Fruit fly (Drosophila melanogaster): ENCODE results near the gene Nmdmc.

Nmdmc gene

DNA sequence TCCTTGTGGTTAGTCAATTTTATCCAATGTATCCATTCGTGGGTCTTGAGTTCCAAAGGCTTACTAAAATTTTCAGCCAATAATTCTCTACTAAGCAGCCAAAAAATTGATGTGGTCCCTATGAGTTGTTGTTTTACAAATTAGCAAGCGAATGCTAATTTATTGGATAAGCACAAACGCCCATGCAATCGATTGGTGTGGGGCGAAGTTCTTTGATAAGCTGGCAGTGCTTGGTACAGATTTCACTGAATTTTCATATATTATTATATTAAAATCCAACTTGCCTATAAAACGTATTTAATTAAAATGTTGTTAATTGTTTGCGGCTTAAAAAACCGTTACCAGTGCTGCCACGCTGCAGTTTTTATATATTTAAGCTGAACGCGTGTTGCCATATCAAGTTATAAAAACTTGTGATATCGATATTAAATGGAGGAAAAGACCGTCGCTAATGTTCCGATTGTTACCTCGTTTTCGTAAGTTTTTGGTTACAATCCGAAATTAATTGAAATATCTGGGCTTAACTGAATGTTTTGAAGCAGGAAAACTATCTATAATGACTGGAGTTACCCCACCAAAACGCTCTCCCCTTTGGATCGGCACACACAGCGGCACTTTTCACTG is 46.6 kb downstream of the Nmdmc start, which contains the start of the genes CG31100 and CG11980 (continued):
- TF ChIP-seq sug (tag; optimal IDR thresholded peaks at IDR 0.05) (no peak), Sox102F (GFP tag; optimal IDR thresholded peaks at IDR 0.05) (no peak), eyg (GFP tag; optimal IDR thresholded peaks at IDR 0.05) (no peak), Mad (GFP tag; optimal IDR thresholded peaks at IDR 0.05) (no peak), CG15011 (GFP tag; optimal IDR thresholded peaks at IDR 0.05) (no peak), Max (GFP tag; optimal IDR thresholded peaks at IDR 0.05) (peak; percentile 13), her (GFP tag; optimal IDR thresholded peaks at IDR 0.05) (no peak), onecut (GFP tag; IDR thresholded peaks at IDR 0.05) (no peak), pan (optimal IDR thresholded peaks at IDR 0.05) (no peak), pan (GFP tag; optimal IDR thresholded peaks at IDR 0.05 in 1 of 2, IDR thresholded peaks at IDR 0.05 in 1 of 2) (no peak), CG10565 (GFP tag; optimal IDR thresholded peaks at IDR 0.05) (no peak), CG17361 (GFP tag; IDR thresholded peaks at IDR 0.05) (no peak), gcm2 (GFP tag; optimal IDR thresholded peaks at IDR 0.05) (no peak), wor (GFP tag; IDR thresholded peaks at IDR 0.05) (no peak), CG10654 (GFP tag; optimal IDR thresholded peaks at IDR 0.05) (no peak), vnd (GFP tag; IDR thresholded peaks at IDR 0.05; ENCODE audit: partially characterized antibody) (peak; percentile 42; the same call in 1 of the 3 replicates), sisA (GFP tag; IDR thresholded peaks at IDR 0.05) (no peak), Oli (tag; optimal IDR thresholded peaks at IDR 0.05) (no peak), Opbp (GFP tag; IDR thresholded peaks at IDR 0.05; ENCODE audit: partially characterized antibody) (peak; percentile 80), CG9797 (GFP tag; optimal IDR thresholded peaks at IDR 0.05) (peak; percentile 12), H2.0 (GFP tag; IDR thresholded peaks at IDR 0.05) (no peak), Side (GFP tag; optimal IDR thresholded peaks at IDR 0.05) (no peak), Meics (GFP tag; optimal IDR thresholded peaks at IDR 0.05) (no peak), ranshi (GFP tag; IDR thresholded peaks at IDR 0.05) (no peak), TFAM (GFP tag; optimal IDR thresholded peaks at IDR 0.05) (no peak), Gsc (GFP tag; IDR thresholded peaks at IDR 0.05) (no peak), CG1529 (GFP tag; optimal IDR thresholded peaks at IDR 0.05) (no peak), fd64A (GFP tag; optimal IDR thresholded peaks at IDR 0.05) (no peak), cato (GFP tag; optimal IDR thresholded peaks at IDR 0.05; ENCODE audit: borderline replicate concordance) (no peak), CG13287 (GFP tag; IDR thresholded peaks at IDR 0.05; ENCODE audit: partially characterized antibody) (peak; percentile 89), CG3407 (GFP tag; optimal IDR thresholded peaks at IDR 0.05) (no peak), CG6654 (GFP tag; optimal IDR thresholded peaks at IDR 0.05) (no peak), CG3995 (GFP tag; optimal IDR thresholded peaks at IDR 0.05) (peak; percentile 18), Hand (GFP tag; optimal IDR thresholded peaks at IDR 0.05) (no peak), gsb-n (tag; optimal IDR thresholded peaks at IDR 0.05) (no peak), CG9932 (GFP tag; IDR thresholded peaks at IDR 0.05) (no peak), CG12769 (tag; optimal IDR thresholded peaks at IDR 0.05) (no peak), CG4820 (GFP tag; optimal IDR thresholded peaks at IDR 0.05) (no peak), Hmx (GFP tag; optimal IDR thresholded peaks at IDR 0.05) (no peak), CG7745 (tag; optimal IDR thresholded peaks at IDR 0.05) (no peak), Hsf (GFP tag; optimal IDR thresholded peaks at IDR 0.05) (no peak), odd (GFP tag; optimal IDR thresholded peaks at IDR 0.05) (no peak), pho (GFP tag; optimal IDR thresholded peaks at IDR 0.05) (no peak), lbe (GFP tag; optimal IDR thresholded peaks at IDR 0.05) (peak; percentile 24), croc (GFP tag; conservative IDR thresholded peaks at IDR 0.05) (no peak), abd-A (tag; optimal IDR thresholded peaks at IDR 0.05) (no peak), Hr78 (GFP tag; optimal IDR thresholded peaks at IDR 0.05) (no peak), sim (GFP tag; IDR thresholded peaks at IDR 0.05) (no peak), kni (GFP tag; optimal IDR thresholded peaks at IDR 0.05) (no peak), Poxn (GFP tag; IDR thresholded peaks at IDR 0.05) (no peak), CG18011 (GFP tag; optimal IDR thresholded peaks at IDR 0.05) (no peak)

Data from whole organism, embryonic.